Worm (Caenorhabditis elegans) whole organism, L4 larva: Measurements from ENCODE around the gene C53B7.2.

Experiments
- F10B5.3 ChIP-seq: sonication (generic microtip); optimal IDR thresholded peaks from 2 replicates; lab custom pipeline; 2016; ENCODE audit warnings: mild to moderate bottlenecking, missing genetic modification characterization, missing compliant biosample characterization
- F26F4.8 ChIP-seq: fragments of 200-800 bp; sonication (Bioruptor generic); conservative IDR thresholded peaks from 2 replicates; pipeline ENCODE4 v1.3.6; 2022; ENCODE audit warnings: missing genetic modification characterization, missing compliant biosample characterization
- F37D6.2 ChIP-seq: sonication (generic microtip); optimal IDR thresholded peaks from 2 replicates; lab custom pipeline; 2016; ENCODE audit warnings: mild to moderate bottlenecking, missing genetic modification characterization, missing compliant biosample characterization
- R02D3.7 ChIP-seq: fragments of 150-350 bp; sonication (generic microtip); optimal IDR thresholded peaks from 3 replicates; lab custom pipeline; 2014; ENCODE audit warnings: missing biosample characterization, missing genetic modification characterization
- T20F7.1 ChIP-seq: fragments of 200-800 bp; sonication (Bioruptor generic); optimal IDR thresholded peaks from 2 replicates; lab custom pipeline; 2018; ENCODE audit warnings: mild to moderate bottlenecking, missing genetic modification characterization, missing compliant biosample characterization
- Y105C5A.15 ChIP-seq: fragments of 200-800 bp; sonication (Bioruptor generic); IDR thresholded peaks from 2 replicates; pipeline ENCODE4 v1.3.6; 2022; ENCODE audit warnings: missing genetic modification characterization, missing compliant biosample characterization
- Y48G9A.11 ChIP-seq: fragments of 200-800 bp; sonication (Bioruptor generic); IDR thresholded peaks from 2 replicates; pipeline ENCODE4 v1.3.6; 2022; ENCODE audit warnings: missing genetic modification reagents, missing genetic modification characterization, missing compliant biosample characterization
- Y5F2A.4 ChIP-seq: fragments of 200-800 bp; sonication (Bioruptor generic); optimal IDR thresholded peaks from 2 replicates; lab custom pipeline; 2018; ENCODE audit warnings: mild to moderate bottlenecking, missing genetic modification characterization, missing compliant biosample characterization
- Y75B8A.6 ChIP-seq: fragments of 200-800 bp; sonication (Bioruptor generic); IDR thresholded peaks from 2 replicates; pipeline ENCODE4 v1.3.6; 2022; ENCODE audit warnings: missing genetic modification reagents, missing genetic modification characterization, missing compliant biosample characterization
- ZK337.2 ChIP-seq: fragments of 200-800 bp; sonication (Bioruptor generic); IDR thresholded peaks from 2 replicates; pipeline ENCODE4 v1.3.6; 2022; ENCODE audit warnings: missing genetic modification reagents, missing genetic modification characterization, missing compliant biosample characterization
- aly-2 ChIP-seq: sonication (generic microtip); optimal IDR thresholded peaks from 2 replicates; lab custom pipeline; 2018; ENCODE audit warnings: missing biosample characterization, missing genetic modification characterization
- ama-1 ChIP-seq: fragments of 150-350 bp; optimal IDR thresholded peaks from 2 replicates; lab custom pipeline; 2014; ENCODE audit warnings: inconsistent platforms, mixed read lengths
- attf-4 ChIP-seq: sonication (generic microtip); optimal IDR thresholded peaks from 3 replicates; lab custom pipeline; 2017; ENCODE audit warnings: missing biosample characterization, missing genetic modification characterization
- ceh-32 ChIP-seq: sonication (generic microtip); optimal IDR thresholded peaks from 2 replicates; lab custom pipeline; 2016; ENCODE audit warnings: mild to moderate bottlenecking, missing genetic modification characterization, missing compliant biosample characterization; ENCODE audit not compliant: poor library complexity
- ceh-44 ChIP-seq: fragments of 200-800 bp; sonication (Bioruptor generic); IDR thresholded peaks from 2 replicates; pipeline ENCODE4 v1.3.6; 2022; ENCODE audit warnings: missing genetic modification reagents, missing genetic modification characterization, missing compliant biosample characterization
- ceh-62 ChIP-seq: sonication (generic microtip); optimal IDR thresholded peaks from 2 replicates; lab custom pipeline; 2017; ENCODE audit warnings: missing biosample characterization, missing genetic modification characterization
- ceh-82 ChIP-seq: sonication (generic microtip); optimal IDR thresholded peaks from 2 replicates; lab custom pipeline; 2017; ENCODE audit warnings: missing biosample characterization, missing genetic modification characterization
- ces-1 ChIP-seq: fragments of 150-350 bp; sonication (generic microtip); optimal IDR thresholded peaks from 4 replicates; lab custom pipeline; 2014; ENCODE audit warnings: missing biosample characterization, missing genetic modification reagents, missing genetic modification characterization
- daf-8 ChIP-seq: fragments of 200-800 bp; sonication (Bioruptor generic); IDR thresholded peaks from 2 replicates; pipeline ENCODE4 v1.3.6; 2022; ENCODE audit warnings: missing genetic modification characterization, missing compliant biosample characterization
- dmd-8 ChIP-seq: fragments of 200-800 bp; sonication (Bioruptor generic); IDR thresholded peaks from 2 replicates; pipeline ENCODE4 v1.3.6; 2022; ENCODE audit warnings: missing genetic modification characterization, missing compliant biosample characterization
- duxl-1 ChIP-seq: sonication (generic microtip); optimal IDR thresholded peaks from 2 replicates; lab custom pipeline; 2016; ENCODE audit warnings: mild to moderate bottlenecking, missing genetic modification characterization, moderate library complexity, missing compliant biosample characterization; ENCODE audit not compliant: poor library complexity
- egl-27 ChIP-seq: sonication (generic microtip); optimal IDR thresholded peaks from 3 replicates; lab custom pipeline; 2017; ENCODE audit warnings: missing biosample characterization, missing genetic modification reagents, missing genetic modification characterization
- fkh-10 ChIP-seq: fragments of 150-350 bp; optimal IDR thresholded peaks from 2 replicates; lab custom pipeline; 2014; ENCODE audit warnings: missing biosample characterization, missing genetic modification reagents, missing genetic modification characterization
- lim-7 ChIP-seq: fragments of 200-800 bp; sonication (Bioruptor generic); IDR thresholded peaks from 2 replicates; pipeline ENCODE4 v1.3.6; 2022; ENCODE audit warnings: missing genetic modification characterization, missing compliant biosample characterization
- lin-1 ChIP-seq: fragments of 200-800 bp; sonication (Bioruptor generic); IDR thresholded peaks from 2 replicates; pipeline ENCODE4 v1.3.6; 2022; ENCODE audit warnings: missing genetic modification reagents, missing genetic modification characterization, missing compliant biosample characterization
- lin-29 ChIP-seq: fragments of 200-800 bp; sonication (Bioruptor generic); IDR thresholded peaks from 2 replicates; pipeline ENCODE4 v1.3.6; 2022; ENCODE audit warnings: missing genetic modification reagents, missing genetic modification characterization, missing compliant biosample characterization
- lin-38 ChIP-seq: fragments of 200-800 bp; sonication (Bioruptor generic); IDR thresholded peaks from 2 replicates; pipeline ENCODE4 v1.3.6; 2022; ENCODE audit warnings: missing genetic modification reagents, missing genetic modification characterization, missing compliant biosample characterization
- lir-3 ChIP-seq: sonication (generic microtip); optimal IDR thresholded peaks from 2 replicates; lab custom pipeline; 2016; ENCODE audit warnings: mild to moderate bottlenecking, missing genetic modification characterization, missing compliant biosample characterization
- mdt-29 ChIP-seq: fragments of 200-800 bp; sonication (Bioruptor generic); IDR thresholded peaks from 2 replicates; pipeline ENCODE4 v1.3.6; 2022; ENCODE audit warnings: missing genetic modification reagents, missing genetic modification characterization, missing compliant biosample characterization
- mxl-2 ChIP-seq: fragments of 200-800 bp; sonication (Bioruptor generic); conservative IDR thresholded peaks from 2 replicates; pipeline ENCODE4 v1.3.6; 2022; ENCODE audit warnings: missing genetic modification reagents, missing genetic modification characterization, missing compliant biosample characterization
- nhr-111 ChIP-seq: fragments of 200-800 bp; sonication (Bioruptor generic); optimal IDR thresholded peaks from 2 replicates; lab custom pipeline; 2018; ENCODE audit warnings: mild to moderate bottlenecking, missing genetic modification characterization, missing compliant biosample characterization
- nhr-237 ChIP-seq: sonication (generic microtip); optimal IDR thresholded peaks from 2 replicates; lab custom pipeline; 2017; ENCODE audit warnings: missing biosample characterization, missing genetic modification characterization
- nhr-25 ChIP-seq: sonication (generic microtip); optimal IDR thresholded peaks from 2 replicates; lab custom pipeline; 2017; ENCODE audit warnings: missing genetic modification characterization, mild to moderate bottlenecking, missing compliant biosample characterization, antibody characterized with exemption, moderate library complexity, borderline replicate concordance; ENCODE audit not compliant: insufficient read depth
- nhr-41 ChIP-seq: fragments of 200-800 bp; sonication (Bioruptor generic); IDR thresholded peaks from 2 replicates; pipeline ENCODE4 v1.3.6; 2022; ENCODE audit warnings: missing genetic modification reagents, missing genetic modification characterization, missing compliant biosample characterization
- nhr-42 ChIP-seq: fragments of 200-800 bp; sonication (Bioruptor generic); IDR thresholded peaks from 2 replicates; pipeline ENCODE4 v1.3.6; 2022; ENCODE audit warnings: missing genetic modification characterization, missing compliant biosample characterization
- nhr-6 ChIP-seq: fragments of 150-350 bp; optimal IDR thresholded peaks from 2 replicates; lab custom pipeline; 2014; ENCODE audit warnings: missing biosample characterization, missing genetic modification characterization
- nhr-76 ChIP-seq: fragments of 150-350 bp; optimal IDR thresholded peaks from 2 replicates; lab custom pipeline; 2014; ENCODE audit warnings: missing biosample characterization, missing genetic modification characterization
- nhr-77 ChIP-seq: fragments of 150-350 bp; optimal IDR thresholded peaks from 2 replicates; lab custom pipeline; 2014; ENCODE audit warnings: missing biosample characterization, missing genetic modification characterization
- php-3 ChIP-seq: fragments of 200-800 bp; sonication (Bioruptor generic); IDR thresholded peaks from 2 replicates; pipeline ENCODE4 v1.3.6; 2022; ENCODE audit warnings: missing genetic modification reagents, missing genetic modification characterization, missing compliant biosample characterization
- pqm-1 ChIP-seq: sonication (generic microtip); optimal IDR thresholded peaks from 2 replicates; lab custom pipeline; 2017; ENCODE audit warnings: missing biosample characterization, missing genetic modification characterization
- skn-1 ChIP-seq: fragments of 150-350 bp; optimal IDR thresholded peaks from 2 replicates; lab custom pipeline; 2014; ENCODE audit warnings: missing biosample characterization, missing genetic modification characterization
- snpc-4 ChIP-seq: fragments of 150-350 bp; optimal IDR thresholded peaks from 2 replicates; lab custom pipeline; 2014; ENCODE audit warnings: missing biosample characterization, missing genetic modification characterization
- spr-3 ChIP-seq: fragments of 200-800 bp; sonication (Bioruptor generic); optimal IDR thresholded peaks from 2 replicates; lab custom pipeline; 2018; ENCODE audit warnings: mild to moderate bottlenecking, missing genetic modification characterization, missing compliant biosample characterization
- tag-97 ChIP-seq: fragments of 200-800 bp; sonication (Bioruptor generic); IDR thresholded peaks from 2 replicates; pipeline ENCODE4 v1.3.6; 2022; ENCODE audit warnings: missing genetic modification characterization, missing compliant biosample characterization
- unc-130 ChIP-seq: sonication (generic microtip); optimal IDR thresholded peaks from 2 replicates; lab custom pipeline; 2016; ENCODE audit warnings: missing genetic modification reagents, missing genetic modification characterization, missing compliant biosample characterization
- unc-39 ChIP-seq: sonication (generic microtip); optimal IDR thresholded peaks from 2 replicates; lab custom pipeline; 2017; ENCODE audit warnings: missing biosample characterization, missing genetic modification characterization
- unc-62 ChIP-seq, 3 experiments: fragments of 150-350 bp in 1 of 3; sonication (generic microtip); optimal IDR thresholded peaks in 2 of 3; peaks in 1 of 3; 1 replicate in 1 of 3; 2 replicates in 2 of 3; lab custom pipeline; 2014 to 2017; ENCODE audit warnings: missing biosample characterization in 3 of 3, missing genetic modification characterization in 3 of 3, missing genetic modification reagents in 3 of 3, missing genotype in 1 of 3
- vab-7 ChIP-seq: fragments of 200-800 bp; sonication (Bioruptor generic); IDR thresholded peaks from 2 replicates; pipeline ENCODE4 v1.3.6; 2022; ENCODE audit warnings: missing genetic modification reagents, missing genetic modification characterization, missing compliant biosample characterization
- zfp-3 ChIP-seq: fragments of 200-800 bp; sonication (Bioruptor generic); conservative IDR thresholded peaks from 2 replicates; pipeline ENCODE4 v1.3.6; 2022; ENCODE audit warnings: missing genetic modification reagents, missing genetic modification characterization, missing compliant biosample characterization
- zip-2 ChIP-seq: fragments of 150-350 bp; optimal IDR thresholded peaks from 2 replicates; lab custom pipeline; 2014; ENCODE audit warnings: missing biosample characterization, missing genetic modification characterization
- ztf-11 ChIP-seq: fragments of 150-350 bp; optimal IDR thresholded peaks from 2 replicates; lab custom pipeline; 2014; ENCODE audit warnings: missing biosample characterization, missing genetic modification characterization
- ztf-7 ChIP-seq: fragments of 150-350 bp; optimal IDR thresholded peaks from 2 replicates; lab custom pipeline; 2014; ENCODE audit warnings: missing biosample characterization, missing genetic modification characterization

C53B7.2 gene

ce11 chrX:6867707-6868106 lies 21.7 kb downstream of the C53B7.2 start (continued):
- TF ChIP-seq spr-3 (GFP tag; lab: Kevin White, UChicago) (peak; percentile 67), duxl-1 (tag; lab: Kevin White, UChicago) (peak; percentile 89), unc-62 (GFP tag; optimal IDR thresholded peaks at IDR 0.05 in 1 of 2; lab: Kevin White, UChicago) (peak in 1 of 2 experiments; percentile 53), unc-62 (tag; optimal IDR thresholded peaks at IDR 0.05; lab: Kevin White, UChicago) (no peak), lim-7 (peak; percentile 92), T20F7.1 (peak; percentile 60), ces-1 (GFP tag; lab: Kevin White, UChicago) (no peak), ztf-11 (tag; lab: Kevin White, UChicago) (no peak), fkh-10 (GFP tag; lab: Kevin White, UChicago) (no peak), lin-38 (no peak; the same call in 1 of the 2 replicates), nhr-237 (no peak), ceh-44 (GFP tag; lab: Robert Waterston, UW) (peak; percentile 70; the same call in 1 of the 2 replicates), tag-97 (GFP tag; lab: Robert Waterston, UW) (no peak), nhr-111 (GFP tag; lab: Kevin White, UChicago) (peak; percentile 88), zfp-3 (GFP tag; lab: Robert Waterston, UW) (peak; percentile 25; the same call in 1 of the 2 replicates), lin-29 (GFP tag; lab: Robert Waterston, UW) (0 out of 2 replicates have a peak, but pooled peaks have one; percentile 39), ceh-62 (tag; lab: Kevin White, UChicago) (no peak), F26F4.8 (GFP tag; lab: Robert Waterston, UW) (peak; percentile 85), php-3 (peak; percentile 85), nhr-25 (tag; lab: Kevin White, UChicago) (no peak), lin-1 (peak; percentile 88), ztf-7 (tag; lab: Kevin White, UChicago) (no peak), vab-7 (GFP tag; lab: Robert Waterston, UW) (peak; percentile 92), F37D6.2 (tag; lab: Kevin White, UChicago) (no peak), R02D3.7 (tag; lab: Kevin White, UChicago) (peak; percentile 2), snpc-4 (tag; lab: Kevin White, UChicago) (no peak), unc-39 (no peak), skn-1 (tag; lab: Kevin White, UChicago) (no peak), ama-1 (lab: Kevin White, UChicago) (no peak), nhr-77 (no peak), lir-3 (tag; lab: Kevin White, UChicago) (peak; percentile 81), egl-27 (no peak), nhr-41 (GFP tag; lab: Robert Waterston, UW) (peak; percentile 90), nhr-76 (no peak), unc-130 (GFP tag; lab: Kevin White, UChicago) (no peak), zip-2 (no peak), ZK337.2 (GFP tag; lab: Robert Waterston, UW) (0 out of 2 replicates have a peak, but pooled peaks have one; percentile 4), Y75B8A.6 (GFP tag; lab: Robert Waterston, UW) (peak; percentile 79; the same call in 1 of the 2 replicates), ceh-32 (tag; lab: Kevin White, UChicago) (no peak), daf-8 (GFP tag; lab: Robert Waterston, UW) (0 out of 2 replicates have a peak, but pooled peaks have one; percentile 33), mxl-2 (peak; percentile 69), Y105C5A.15 (GFP tag; lab: Robert Waterston, UW) (peak; percentile 73; the same call in 1 of the 2 replicates), Y5F2A.4 (GFP tag; lab: Kevin White, UChicago) (peak; percentile 77), mdt-29 (peak; percentile 60; the same call in 1 of the 2 replicates), nhr-42 (GFP tag; lab: Robert Waterston, UW) (peak; percentile 69), nhr-6 (tag; lab: Kevin White, UChicago) (no peak), pqm-1 (tag; lab: Kevin White, UChicago) (no peak), ceh-82 (no peak), F10B5.3 (tag; lab: Kevin White, UChicago) (peak; percentile 73), Y48G9A.11 (GFP tag; lab: Robert Waterston, UW) (peak; percentile 73), aly-2 (no peak), dmd-8 (GFP tag; lab: Robert Waterston, UW) (peak; percentile 94), attf-4 (no peak)
